Worm (Caenorhabditis elegans) whole organism, early embryonic: Measurements from ENCODE around the gene clec-132.

ENCODE experiments used
- ceh-36 ChIP-seq: sonication (generic microtip); optimal IDR thresholded peaks from 2 replicates; lab custom pipeline; 2016; ENCODE audit warnings: missing genetic modification characterization, inconsistent platforms, missing compliant biosample characterization
- flt-1 ChIP-seq: fragments of 200-800 bp; sonication (Bioruptor generic); IDR thresholded peaks from 2 replicates; pipeline ENCODE4 v1.3.6; 2022; ENCODE audit warnings: missing genetic modification characterization, missing compliant biosample characterization
- tbx-37 ChIP-seq: fragments of 200-800 bp; sonication (Bioruptor generic); conservative IDR thresholded peaks from 2 replicates; pipeline ENCODE4 v1.3.6; 2022; ENCODE audit warnings: missing genetic modification reagents, missing genetic modification characterization, missing compliant biosample characterization

DNA sequence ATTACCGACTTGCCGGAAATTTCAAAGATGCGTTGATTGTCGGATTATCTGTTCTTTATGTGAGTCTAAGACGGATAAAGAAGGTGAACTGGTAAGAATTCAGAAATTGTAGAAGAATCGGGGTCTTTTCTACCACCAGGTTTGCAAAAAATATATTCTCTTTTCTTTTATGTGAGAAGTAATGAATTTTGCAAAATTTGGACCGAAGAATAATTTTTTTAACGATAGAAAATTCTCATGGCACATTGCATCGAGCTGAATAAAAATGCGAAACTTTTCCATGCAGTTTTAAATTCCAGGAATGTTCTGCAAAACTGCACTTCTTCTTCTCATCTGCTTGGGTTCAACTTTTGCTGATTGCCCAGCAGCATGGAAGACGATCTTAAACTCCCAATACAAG, 3.6 kb upstream of the clec-132 start, which contains the start of gene clec-130:
- no peak for TF ChIP-seq ceh-36 (tag; lab: Kevin White, UChicago)
- no peak for TF ChIP-seq flt-1 (GFP tag; lab: Robert Waterston, UW)
- no peak for TF ChIP-seq tbx-37 (GFP tag; lab: Robert Waterston, UW)
